Worm (Caenorhabditis elegans): ENCODE measurements around the gene ttr-2.

Gene ttr-2

ce11 chrIII:9946806-9947419, 19.3 kb downstream of the ttr-2 start, which contains the start of gene K03H1.7:
TSS of gene K03H1.7 (plus strand) at chrIII:9947405.
- no peak for TF ChIP-seq unc-55 (GFP tag; optimal IDR thresholded peaks at IDR 0.05)
- TF ChIP-seq nhr-129 (tag; optimal IDR thresholded peaks at IDR 0.05): no peak
- peak; percentile 54 for TF ChIP-seq gmeb-1 (tag; optimal IDR thresholded peaks at IDR 0.05)

ce11 chrIII:9950244-9950643, 22.7 kb downstream of the ttr-2 start, which contains the start of gene K03H1.13:
TSS of gene K03H1.13 (minus strand) at chrIII:9950344.
- TF ChIP-seq C34F6.9 (tag; optimal IDR thresholded peaks at IDR 0.05) (peak; percentile 13), ztf-4 (tag; optimal IDR thresholded peaks at IDR 0.05) (no peak), unc-55 (GFP tag; optimal IDR thresholded peaks at IDR 0.05) (peak; percentile 29)

- TF ChIP-seq blmp-1 (tag; optimal IDR thresholded peaks at IDR 0.05; ENCODE audit: insufficient read depth) (no peak), nhr-6 (tag; optimal IDR thresholded peaks at IDR 0.05) (no peak), unc-55 (GFP tag; optimal IDR thresholded peaks at IDR 0.05) (no peak), nhr-21 (tag; optimal IDR thresholded peaks at IDR 0.05) (no peak), ztf-11 (tag; optimal IDR thresholded peaks at IDR 0.05) (no peak), lin-13 (GFP tag; optimal IDR thresholded peaks at IDR 0.05) (no peak), elt-1 (tag; optimal IDR thresholded peaks at IDR 0.05) (no peak), sma-3 (GFP tag; optimal IDR thresholded peaks at IDR 0.05) (no peak), sem-4 (tag; optimal IDR thresholded peaks at IDR 0.05) (no peak), nhr-11 (tag; optimal IDR thresholded peaks at IDR 0.05) (no peak), C34F6.9 (tag; optimal IDR thresholded peaks at IDR 0.05) (no peak), nhr-25 (tag; optimal IDR thresholded peaks at IDR 0.05) (no peak), lsy-2 (tag; optimal IDR thresholded peaks at IDR 0.05) (no peak), fos-1 (tag; optimal IDR thresholded peaks at IDR 0.05) (no peak), peb-1 (tag; optimal IDR thresholded peaks at IDR 0.05) (no peak), aly-2 (tag; optimal IDR thresholded peaks at IDR 0.05) (no peak), gmeb-1 (tag; optimal IDR thresholded peaks at IDR 0.05) (no peak), lin-11 (tag; optimal IDR thresholded peaks at IDR 0.05) (no peak), crh-2 (tag; optimal IDR thresholded peaks at IDR 0.05) (no peak)
Measured at ce11 chrIII:9951864-9952263, 24.3 kb downstream of the ttr-2 start, which contains the start of gene K03H1.11. TSS of gene K03H1.11 (minus strand) at chrIII:9951964.

- TF ChIP-seq crh-2 (tag; optimal IDR thresholded peaks at IDR 0.05) (no peak), fos-1 (tag; optimal IDR thresholded peaks at IDR 0.05) (peak; percentile 5), mdl-1 (tag; optimal IDR thresholded peaks at IDR 0.05) (no peak), C34F6.9 (tag; optimal IDR thresholded peaks at IDR 0.05) (peak; percentile 66), unc-55 (GFP tag; optimal IDR thresholded peaks at IDR 0.05) (peak; percentile 60), lsy-2 (tag; optimal IDR thresholded peaks at IDR 0.05) (peak in 1 of 2 experiments; percentile 34)
Measured at ce11 chrIII:9956123-9956522, 28.6 kb downstream of the ttr-2 start, which contains the start of gene mog-1. TSS of gene mog-1 (minus strand) at chrIII:9956215.

ce11 chrIII:9956665-9957401, 29.3 kb downstream of the ttr-2 start, which contains the start of gene alx-1:
TSS of gene alx-1 (plus strand) at chrIII:9957351.
- TF ChIP-seq fos-1 (tag; optimal IDR thresholded peaks at IDR 0.05): peak; percentile 99
- TF ChIP-seq nhr-237 (tag; optimal IDR thresholded peaks at IDR 0.05): no peak
- peak; percentile 3 for TF ChIP-seq crh-2 (tag; optimal IDR thresholded peaks at IDR 0.05)
- TF ChIP-seq peb-1 (tag; optimal IDR thresholded peaks at IDR 0.05): no peak
- TF ChIP-seq alr-1 (tag; optimal IDR thresholded peaks at IDR 0.05): no peak
- TF ChIP-seq nhr-129 (tag; optimal IDR thresholded peaks at IDR 0.05): peak; percentile 8
- no peak for TF ChIP-seq nhr-77 (tag; optimal IDR thresholded peaks at IDR 0.05)
- no peak for TF ChIP-seq nhr-21 (tag; optimal IDR thresholded peaks at IDR 0.05)
- peak; percentile 1 for TF ChIP-seq sma-3 (GFP tag; optimal IDR thresholded peaks at IDR 0.05)
- TF ChIP-seq mdl-1 (tag; optimal IDR thresholded peaks at IDR 0.05): no peak
- no peak for TF ChIP-seq mab-5 (tag; optimal IDR thresholded peaks at IDR 0.05)
- no peak for TF ChIP-seq Y55F3AM.14 (GFP tag; optimal IDR thresholded peaks at IDR 0.05)
- TF ChIP-seq C34F6.9 (tag; optimal IDR thresholded peaks at IDR 0.05): no peak

ce11 chrIII:9963447-9963846, 35.9 kb downstream of the ttr-2 start:
- TF ChIP-seq egl-27 (tag; optimal IDR thresholded peaks at IDR 0.05) (no peak), zag-1 (tag; optimal IDR thresholded peaks at IDR 0.05) (no peak), alr-1 (tag; optimal IDR thresholded peaks at IDR 0.05) (no peak), skn-1 (tag; optimal IDR thresholded peaks at IDR 0.05) (no peak), nhr-11 (tag; optimal IDR thresholded peaks at IDR 0.05) (no peak), sma-3 (GFP tag; optimal IDR thresholded peaks at IDR 0.05) (no peak), mab-5 (tag; optimal IDR thresholded peaks at IDR 0.05) (no peak), nhr-21 (tag; optimal IDR thresholded peaks at IDR 0.05) (no peak), crh-2 (tag; optimal IDR thresholded peaks at IDR 0.05) (no peak), ztf-4 (tag; optimal IDR thresholded peaks at IDR 0.05) (no peak), lin-11 (tag; optimal IDR thresholded peaks at IDR 0.05) (no peak), nhr-6 (tag; optimal IDR thresholded peaks at IDR 0.05) (no peak), ceh-82 (tag; optimal IDR thresholded peaks at IDR 0.05) (no peak), mdl-1 (tag; optimal IDR thresholded peaks at IDR 0.05) (no peak), peb-1 (tag; optimal IDR thresholded peaks at IDR 0.05) (no peak), sma-9 (GFP tag; optimal IDR thresholded peaks at IDR 0.05) (no peak), sma-9 (tag; optimal IDR thresholded peaks at IDR 0.05) (no peak)

Measured in whole organism, L2 larva.